Worm (Caenorhabditis elegans) whole organism, L4 larva: Measurements from ENCODE around the gene F47H4.2.

Experiments used
- F44E2.7 ChIP-seq: fragments of 200-800 bp; sonication (Bioruptor generic); IDR thresholded peaks from 2 replicates; pipeline ENCODE4 v2.1.2; 2022; ENCODE audit warnings: missing genetic modification characterization, missing compliant biosample characterization
- ZK337.2 ChIP-seq: fragments of 200-800 bp; sonication (Bioruptor generic); IDR thresholded peaks from 2 replicates; pipeline ENCODE4 v1.3.6; 2022; ENCODE audit warnings: missing genetic modification reagents, missing genetic modification characterization, missing compliant biosample characterization
- aha-1 ChIP-seq: fragments of 150-350 bp; peaks from one replicate; lab custom pipeline; 2014; ENCODE audit warnings: missing biosample characterization, missing genetic modification characterization
- ceh-82 ChIP-seq: sonication (generic microtip); optimal IDR thresholded peaks from 2 replicates; lab custom pipeline; 2017; ENCODE audit warnings: missing biosample characterization, missing genetic modification characterization
- ces-1 ChIP-seq: fragments of 150-350 bp; sonication (generic microtip); optimal IDR thresholded peaks from 4 replicates; lab custom pipeline; 2014; ENCODE audit warnings: missing biosample characterization, missing genetic modification reagents, missing genetic modification characterization
- daf-16 ChIP-seq, 3 experiments: sonication (generic microtip); optimal IDR thresholded peaks; 2 replicates each; lab custom pipeline; 2016 to 2017; ENCODE audit warnings: missing genetic modification characterization in 3 of 3, missing genetic modification reagents in 3 of 3, mild to moderate bottlenecking in 2 of 3, missing compliant biosample characterization in 2 of 3, missing biosample characterization in 1 of 3, moderate library complexity in 1 of 3
- duxl-1 ChIP-seq: sonication (generic microtip); optimal IDR thresholded peaks from 2 replicates; lab custom pipeline; 2016; ENCODE audit warnings: mild to moderate bottlenecking, missing genetic modification characterization, moderate library complexity, missing compliant biosample characterization; ENCODE audit not compliant: poor library complexity
- dve-1 ChIP-seq: sonication (generic microtip); optimal IDR thresholded peaks from 2 replicates; lab custom pipeline; 2017; ENCODE audit warnings: antibody characterized with exemption, mild to moderate bottlenecking, missing genetic modification characterization, missing compliant biosample characterization; ENCODE audit not compliant: insufficient read depth
- egl-27 ChIP-seq: sonication (generic microtip); optimal IDR thresholded peaks from 3 replicates; lab custom pipeline; 2017; ENCODE audit warnings: missing biosample characterization, missing genetic modification reagents, missing genetic modification characterization
- hif-1 ChIP-seq, 2 experiments: sonication (generic microtip); optimal IDR thresholded peaks; 2 replicates each; lab custom pipeline; 2016 to 2017; ENCODE audit warnings: missing compliant biosample characterization in 2 of 2, missing genetic modification characterization in 2 of 2, missing genetic modification reagents in 2 of 2, missing genotype in 2 of 2, mild to moderate bottlenecking in 1 of 2
- hlh-11 ChIP-seq: fragments of 200-800 bp; sonication (Bioruptor generic); optimal IDR thresholded peaks from 2 replicates; lab custom pipeline; 2018; ENCODE audit warnings: mild to moderate bottlenecking, missing genetic modification characterization, missing compliant biosample characterization
- hlh-30 ChIP-seq: sonication (generic microtip); optimal IDR thresholded peaks from 2 replicates; lab custom pipeline; 2017; ENCODE audit warnings: antibody characterized with exemption, mild to moderate bottlenecking, missing genetic modification characterization, missing compliant biosample characterization; ENCODE audit not compliant: insufficient read depth
- lin-15B ChIP-seq: fragments of 150-350 bp; sonication (generic microtip); optimal IDR thresholded peaks from 3 replicates; lab custom pipeline; 2014; ENCODE audit warnings: missing biosample characterization, missing genetic modification characterization
- nhr-11 ChIP-seq: fragments of 150-350 bp; optimal IDR thresholded peaks from 2 replicates; lab custom pipeline; 2014; ENCODE audit warnings: missing biosample characterization, missing genetic modification characterization
- nhr-28 ChIP-seq: fragments of 150-350 bp; optimal IDR thresholded peaks from 2 replicates; lab custom pipeline; 2014; ENCODE audit warnings: missing biosample characterization, missing genetic modification characterization
- pha-4 ChIP-seq, 2 experiments: fragments of 150-350 bp in 1 of 2; fragments of 200-800 bp in 1 of 2; sonication (Bioruptor generic) in 1 of 2; IDR thresholded peaks in 1 of 2; optimal IDR thresholded peaks in 1 of 2; 2 replicates each; pipeline versions ENCODE4 v1.3.6 to Lab custom; 2014 to 2022; ENCODE audit warnings: missing genetic modification characterization in 2 of 2, missing genetic modification reagents in 2 of 2, missing biosample characterization in 1 of 2, missing compliant biosample characterization in 1 of 2
- pqm-1 ChIP-seq: sonication (generic microtip); optimal IDR thresholded peaks from 2 replicates; lab custom pipeline; 2017; ENCODE audit warnings: missing biosample characterization, missing genetic modification characterization
- rbr-2 ChIP-seq: sonication (generic microtip); optimal IDR thresholded peaks from 2 replicates; lab custom pipeline; 2016; ENCODE audit warnings: missing genotype, missing genetic modification characterization, missing compliant biosample characterization
- sdz-12 ChIP-seq: fragments of 200-800 bp; sonication (Bioruptor generic); optimal IDR thresholded peaks from 2 replicates; lab custom pipeline; 2018; ENCODE audit warnings: mild to moderate bottlenecking, missing genetic modification characterization, missing compliant biosample characterization
- set-16 ChIP-seq: fragments of 200-800 bp; sonication (Bioruptor generic); IDR thresholded peaks from 2 replicates; pipeline ENCODE4 v1.3.6; 2022; ENCODE audit warnings: missing genetic modification reagents, missing genetic modification characterization, missing compliant biosample characterization
- unc-62 ChIP-seq, 3 experiments: fragments of 150-350 bp in 1 of 3; sonication (generic microtip); optimal IDR thresholded peaks in 2 of 3; peaks in 1 of 3; 1 replicate in 1 of 3; 2 replicates in 2 of 3; lab custom pipeline; 2014 to 2017; ENCODE audit warnings: missing biosample characterization in 3 of 3, missing genetic modification characterization in 3 of 3, missing genetic modification reagents in 3 of 3, missing genotype in 1 of 3
- zag-1 ChIP-seq: fragments of 150-350 bp; optimal IDR thresholded peaks from 2 replicates; lab custom pipeline; 2014; ENCODE audit warnings: missing biosample characterization, missing genetic modification characterization
- zip-11 ChIP-seq: fragments of 200-800 bp; sonication (Bioruptor generic); IDR thresholded peaks from 2 replicates; pipeline ENCODE4 v1.3.6; 2022; ENCODE audit warnings: missing genetic modification characterization, missing compliant biosample characterization
- ztf-11 ChIP-seq: fragments of 150-350 bp; optimal IDR thresholded peaks from 2 replicates; lab custom pipeline; 2014; ENCODE audit warnings: missing biosample characterization, missing genetic modification characterization

The F47H4.2 gene

DNA sequence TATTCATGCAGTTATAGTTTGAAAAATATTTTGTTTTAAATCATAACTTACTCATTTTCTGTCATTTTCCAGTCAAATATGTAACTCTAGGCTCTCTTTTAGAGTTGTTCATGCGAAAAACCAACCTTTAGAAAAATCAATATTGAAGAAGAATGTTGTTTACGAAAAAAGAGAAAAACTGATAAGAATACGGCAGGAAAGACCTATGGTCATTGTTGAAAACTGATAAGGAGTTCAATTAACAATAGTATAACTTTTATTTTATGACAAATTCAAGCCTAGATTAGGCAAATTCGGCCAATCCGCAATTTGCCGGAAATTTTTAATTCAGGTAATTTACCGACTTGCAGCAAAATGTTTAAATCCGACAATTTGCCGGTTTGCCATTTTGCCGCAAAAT is 23.5 kb downstream of the F47H4.2 start, which contains the start of gene Y20C6A.1:
Y20C6A.1 (minus strand) TSS at position 107 of the 400 bp plus-strand sequence.
- peak in 1 of 2 experiments; percentile 69 for TF ChIP-seq unc-62 (GFP tag; optimal IDR thresholded peaks at IDR 0.05 in 1 of 2; lab: Kevin White, UChicago)
- no peak for TF ChIP-seq unc-62 (tag; optimal IDR thresholded peaks at IDR 0.05; lab: Kevin White, UChicago)
- no peak for TF ChIP-seq zip-11
- TF ChIP-seq daf-16 (GFP tag; optimal IDR thresholded peaks at IDR 0.05; lab: Kevin White, UChicago), result no peak
- peak; percentile 90 for TF ChIP-seq daf-16 (tag; optimal IDR thresholded peaks at IDR 0.05; lab: Kevin White, UChicago)
- TF ChIP-seq duxl-1, result peak; percentile 14
- TF ChIP-seq F44E2.7 (GFP tag; lab: Robert Waterston, UW), result no peak
- peak; percentile 46 for TF ChIP-seq dve-1 (tag; lab: Kevin White, UChicago)
- TF ChIP-seq nhr-28 (tag; lab: Kevin White, UChicago), result peak; percentile 2
- TF ChIP-seq pqm-1, result peak; percentile 46

DNA sequence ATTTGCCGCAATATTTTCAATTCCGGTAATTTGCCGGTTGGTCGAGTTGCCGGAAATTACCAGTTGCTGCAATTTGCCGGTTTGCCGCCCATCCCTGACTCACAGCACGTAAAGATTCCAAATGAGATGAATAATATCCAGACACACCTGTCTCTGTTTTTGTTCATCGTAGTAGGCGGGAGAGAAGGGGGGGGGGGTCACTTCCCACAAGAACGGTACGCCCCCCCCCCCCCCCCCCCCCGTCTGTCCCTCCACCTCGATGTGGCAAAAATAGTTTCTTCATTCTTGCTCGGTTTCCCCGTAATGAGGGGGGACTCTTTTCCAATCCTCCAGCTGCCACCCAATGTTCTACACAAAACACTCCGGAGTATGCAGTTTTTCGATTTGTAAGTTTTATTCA is 24.0 kb downstream of the F47H4.2 start, which contains the start of gene fbxb-7:
fbxb-7 (plus strand) TSS at position 267 of the 400 bp plus-strand sequence.
- TF ChIP-seq nhr-11 (tag; lab: Kevin White, UChicago) (no peak), set-16 (peak; percentile 94)

DNA sequence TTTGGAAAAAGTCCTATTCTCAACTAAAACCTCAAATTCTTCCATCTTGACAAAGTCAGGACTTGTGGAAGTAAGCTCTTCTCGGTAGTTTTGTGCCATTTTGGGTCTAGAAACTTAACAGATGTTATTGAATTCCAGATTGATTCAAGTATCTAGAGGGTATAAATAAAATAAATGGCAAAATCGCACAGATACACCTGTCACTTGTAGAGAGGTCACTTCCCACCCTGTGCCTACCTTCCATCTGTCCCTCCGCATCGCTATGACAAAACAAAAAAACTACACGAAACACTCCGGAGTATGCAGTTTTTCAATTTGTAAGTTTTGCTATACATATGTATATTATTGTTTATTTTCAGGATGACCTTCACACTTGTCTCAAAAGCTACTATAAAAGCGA is 26.8 kb downstream of the F47H4.2 start, which contains the start of gene Y20C6A.4:
Y20C6A.4 (plus strand) TSS at position 301 of the 400 bp plus-strand sequence.
- TF ChIP-seq rbr-2 (tag; lab: Kevin White, UChicago) (no peak), sdz-12 (GFP tag; lab: Kevin White, UChicago) (no peak), ces-1 (no peak), ceh-82 (tag; lab: Kevin White, UChicago) (no peak), hlh-30 (tag; lab: Kevin White, UChicago) (no peak), egl-27 (no peak), ZK337.2 (GFP tag; lab: Robert Waterston, UW) (no peak), pha-4 (GFP tag; IDR thresholded peaks at IDR 0.05; lab: Robert Waterston, UW) (no peak), pha-4 (tag; optimal IDR thresholded peaks at IDR 0.05; lab: Kevin White, UChicago) (no peak), dve-1 (tag; lab: Kevin White, UChicago) (no peak), hif-1 (tag; optimal IDR thresholded peaks at IDR 0.05; lab: Kevin White, UChicago) (no peak)

DNA sequence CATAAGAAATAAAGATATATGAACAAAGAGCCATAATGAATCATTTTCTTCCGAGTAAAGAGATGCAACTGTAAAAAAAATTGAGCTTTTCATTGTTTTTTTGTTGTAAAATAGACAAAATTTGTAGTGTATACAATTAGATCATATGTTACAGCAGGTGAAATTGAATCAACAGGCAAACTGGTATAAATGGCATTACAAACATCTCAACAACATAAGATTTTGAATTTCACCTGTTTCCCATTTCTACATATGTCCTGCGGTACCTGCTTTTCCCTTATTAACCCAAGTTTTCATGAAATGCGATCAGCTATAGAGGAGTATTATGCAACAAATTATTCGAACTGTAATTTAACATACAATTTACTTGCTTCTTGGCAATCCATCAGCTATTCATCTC is 42.3 kb downstream of the F47H4.2 start, which contains the start of gene srh-120:
srh-120 (plus strand) TSS at position 301 of the 400 bp plus-strand sequence.
- TF ChIP-seq ztf-11 (tag; lab: Kevin White, UChicago) (no peak), aha-1 (tag; lab: Kevin White, UChicago) (peak; percentile 6), lin-15B (tag; lab: Kevin White, UChicago) (no peak), zag-1 (tag; lab: Kevin White, UChicago) (no peak), hlh-11 (tag; lab: Kevin White, UChicago) (no peak)
